Fruit fly (Drosophila melanogaster): ENCODE data around the gene CG43074.

The CG43074 gene

dm6 chr3L:3450410-3450809 is 34.0 kb downstream of the CG43074 start (continued):
- peak; percentile 65 for TF ChIP-seq CG15269 (tag; optimal IDR thresholded peaks at IDR 0.05)
- TF ChIP-seq ATbp (GFP tag; optimal IDR thresholded peaks at IDR 0.05), result peak; percentile 19
- TF ChIP-seq CG2120 (GFP tag; optimal IDR thresholded peaks at IDR 0.05), result peak; percentile 76
- peak; percentile 10 for TF ChIP-seq Hsf (GFP tag; optimal IDR thresholded peaks at IDR 0.05)
- peak; percentile 14 for TF ChIP-seq CG10147 (GFP tag; optimal IDR thresholded peaks at IDR 0.05)
- peak; percentile 34 for TF ChIP-seq Hr3 (GFP tag; optimal IDR thresholded peaks at IDR 0.05)
- peak; percentile 44; the same call in 1 of the 3 replicates for TF ChIP-seq dysf (GFP tag; IDR thresholded peaks at IDR 0.05)
- peak; percentile 50 for TF ChIP-seq Sox102F (GFP tag; optimal IDR thresholded peaks at IDR 0.05)
- peak; percentile 65 for TF ChIP-seq gem (tag; optimal IDR thresholded peaks at IDR 0.05)
- TF ChIP-seq CG12942 (GFP tag; optimal IDR thresholded peaks at IDR 0.05), result no peak
- peak; percentile 42 for TF ChIP-seq mam (GFP tag; optimal IDR thresholded peaks at IDR 0.05)
- TF ChIP-seq lilli (GFP tag; optimal IDR thresholded peaks at IDR 0.05), result peak; percentile 46
- peak; percentile 46 for TF ChIP-seq CG9932 (GFP tag; IDR thresholded peaks at IDR 0.05)
- TF ChIP-seq CG18764 (GFP tag; optimal IDR thresholded peaks at IDR 0.05), result no peak
- peak; percentile 44 for TF ChIP-seq fd3F (GFP tag; optimal IDR thresholded peaks at IDR 0.05)
- no peak for TF ChIP-seq CG31365 (tag; optimal IDR thresholded peaks at IDR 0.05)
- TF ChIP-seq cas (GFP tag; IDR thresholded peaks at IDR 0.05), result no peak
- TF ChIP-seq Deaf1 (tag; optimal IDR thresholded peaks at IDR 0.05), result peak; percentile 5
- TF ChIP-seq CG12391 (tag; optimal IDR thresholded peaks at IDR 0.05), result peak; percentile 53
- TF ChIP-seq Vsx1 (GFP tag; optimal IDR thresholded peaks at IDR 0.05), result no peak
- TF ChIP-seq Chrac-16 (GFP tag; optimal IDR thresholded peaks at IDR 0.05), result peak; percentile 42
- TF ChIP-seq grau (tag; optimal IDR thresholded peaks at IDR 0.05), result peak; percentile 70
- peak; percentile 47; the same call in 1 of the 2 replicates for TF ChIP-seq Atf6 (GFP tag; IDR thresholded peaks at IDR 0.05)
- TF ChIP-seq crp (GFP tag; optimal IDR thresholded peaks at IDR 0.05), result no peak
- no peak for TF ChIP-seq cad (GFP tag; optimal IDR thresholded peaks at IDR 0.05)
- TF ChIP-seq CG30403 (GFP tag; optimal IDR thresholded peaks at IDR 0.05), result peak; percentile 47
- no peak for TF ChIP-seq Bgb (GFP tag; IDR thresholded peaks at IDR 0.05; ENCODE audit: partially characterized antibody)

- TF ChIP-seq CG8388 (GFP tag; optimal IDR thresholded peaks at IDR 0.05) (peak; percentile 40), crol (GFP tag; IDR thresholded peaks at IDR 0.05) (no peak), Xrp1 (GFP tag; IDR thresholded peaks at IDR 0.05) (no peak), Sin3A (optimal IDR thresholded peaks at IDR 0.05) (no peak), B-H1 (GFP tag; IDR thresholded peaks at IDR 0.05) (no peak), Hr51 (GFP tag; optimal IDR thresholded peaks at IDR 0.05) (peak in 1 of 2 experiments; percentile 29), exex (tag; optimal IDR thresholded peaks at IDR 0.05) (no peak), Gug (GFP tag; IDR thresholded peaks at IDR 0.05) (no peak), gfzf (GFP tag; optimal IDR thresholded peaks at IDR 0.05) (no peak), seq (GFP tag; IDR thresholded peaks at IDR 0.05) (0 out of 2 replicates have a peak, but pooled peaks have one; percentile 11), bab2 (GFP tag; optimal IDR thresholded peaks at IDR 0.05) (no peak), mirr (GFP tag; optimal IDR thresholded peaks at IDR 0.05) (no peak), Bdp1 (GFP tag; optimal IDR thresholded peaks at IDR 0.05) (no peak), CG6654 (GFP tag; optimal IDR thresholded peaks at IDR 0.05) (no peak), lilli (GFP tag; optimal IDR thresholded peaks at IDR 0.05) (peak; percentile 41), CG8924 (tag; optimal IDR thresholded peaks at IDR 0.05) (peak; percentile 21), grau (tag; optimal IDR thresholded peaks at IDR 0.05) (peak; percentile 46), cato (GFP tag; optimal IDR thresholded peaks at IDR 0.05; ENCODE audit: borderline replicate concordance) (no peak), Nf-YC (tag; optimal IDR thresholded peaks at IDR 0.05) (no peak), prd (optimal IDR thresholded peaks at IDR 0.05) (no peak), prd (GFP tag; IDR thresholded peaks at IDR 0.05) (0 out of 3 replicates have a peak, but pooled peaks have one; percentile 25), CG18599 (GFP tag; optimal IDR thresholded peaks at IDR 0.05) (peak; percentile 35), CG5245 (GFP tag; optimal IDR thresholded peaks at IDR 0.05) (no peak), Lhr (GFP tag; optimal IDR thresholded peaks at IDR 0.05) (no peak), CG12659 (GFP tag; optimal IDR thresholded peaks at IDR 0.05) (peak; percentile 22), Chrac-16 (GFP tag; optimal IDR thresholded peaks at IDR 0.05) (peak; percentile 0), CG43689 (GFP tag; IDR thresholded peaks at IDR 0.05) (no peak)
Observed at dm6 chr3L:3449680-3450079, 34.8 kb downstream of the CG43074 start.
